Worm (Caenorhabditis elegans) whole organism, L3 larva: ENCODE data around the gene unc-78.

Experiments used
- R02D3.7 ChIP-seq: fragments of 150-350 bp; optimal IDR thresholded peaks from 2 replicates; lab custom pipeline; 2014; ENCODE audit warnings: missing biosample characterization, missing genetic modification characterization
- aly-2 ChIP-seq: fragments of 150-350 bp; optimal IDR thresholded peaks from 2 replicates; lab custom pipeline; 2014; ENCODE audit warnings: missing biosample characterization, missing genetic modification characterization
- ama-1 ChIP-seq: fragments of 150-350 bp; optimal IDR thresholded peaks from 2 replicates; lab custom pipeline; 2018
- ceh-16 ChIP-seq: sonication (generic microtip); optimal IDR thresholded peaks from 2 replicates; lab custom pipeline; 2017; ENCODE audit warnings: missing biosample characterization, missing genetic modification characterization
- ceh-82 ChIP-seq: fragments of 150-350 bp; optimal IDR thresholded peaks from 2 replicates; lab custom pipeline; 2014; ENCODE audit warnings: missing biosample characterization, missing genetic modification characterization
- ceh-9 ChIP-seq: sonication (generic microtip); optimal IDR thresholded peaks from 2 replicates; lab custom pipeline; 2018; ENCODE audit warnings: missing biosample characterization, missing genetic modification characterization
- egl-5 ChIP-seq: fragments of 150-350 bp; optimal IDR thresholded peaks from 2 replicates; lab custom pipeline; 2017; ENCODE audit warnings: missing biosample characterization, missing genetic modification reagents, missing genetic modification characterization, inconsistent platforms
- elt-1 ChIP-seq: fragments of 150-350 bp; optimal IDR thresholded peaks from 2 replicates; lab custom pipeline; 2014; ENCODE audit warnings: missing biosample characterization, missing genetic modification characterization
- elt-2 ChIP-seq: sonication (generic microtip); optimal IDR thresholded peaks from 2 replicates; lab custom pipeline; 2016; ENCODE audit warnings: missing genetic modification reagents, mild to moderate bottlenecking, missing genetic modification characterization, missing compliant biosample characterization
- fkh-10 ChIP-seq: sonication (generic microtip); optimal IDR thresholded peaks from 2 replicates; lab custom pipeline; 2017; ENCODE audit warnings: missing biosample characterization, missing genetic modification reagents, missing genetic modification characterization
- fkh-2 ChIP-seq: fragments of 150-350 bp; optimal IDR thresholded peaks from 2 replicates; lab custom pipeline; 2014; ENCODE audit warnings: missing biosample characterization, missing genetic modification reagents, missing genetic modification characterization
- fos-1 ChIP-seq: fragments of 150-350 bp; optimal IDR thresholded peaks from 2 replicates; lab custom pipeline; 2014; ENCODE audit warnings: missing biosample characterization, missing genetic modification characterization
- hmg-11 ChIP-seq: sonication (generic microtip); optimal IDR thresholded peaks from 2 replicates; lab custom pipeline; 2016; ENCODE audit warnings: missing genetic modification characterization, missing compliant biosample characterization
- jun-1 ChIP-seq: fragments of 150-350 bp; optimal IDR thresholded peaks from 2 replicates; lab custom pipeline; 2014; ENCODE audit warnings: missing biosample characterization, missing genetic modification reagents, missing genetic modification characterization
- lin-15B ChIP-seq: fragments of 150-350 bp; optimal IDR thresholded peaks from 2 replicates; lab custom pipeline; 2014; ENCODE audit warnings: missing biosample characterization, missing genetic modification characterization
- lin-39 ChIP-seq: fragments of 150-350 bp; optimal IDR thresholded peaks from 2 replicates; lab custom pipeline; 2018; ENCODE audit warnings: missing biosample characterization, missing genetic modification reagents, missing genetic modification characterization
- mdl-1 ChIP-seq: fragments of 150-350 bp; optimal IDR thresholded peaks from 2 replicates; lab custom pipeline; 2014; ENCODE audit warnings: missing biosample characterization, missing genetic modification characterization
- mml-1 ChIP-seq: fragments of 150-350 bp; sonication (generic microtip); optimal IDR thresholded peaks from 3 replicates; lab custom pipeline; 2014; ENCODE audit warnings: missing biosample characterization, missing genetic modification characterization
- nfya-1 ChIP-seq: sonication (generic microtip); optimal IDR thresholded peaks from 2 replicates; lab custom pipeline; 2017; ENCODE audit warnings: missing genetic modification characterization, mild to moderate bottlenecking, missing compliant biosample characterization, antibody characterized with exemption, moderate library complexity; ENCODE audit not compliant: insufficient read depth
- nhr-12 ChIP-seq: fragments of 150-350 bp; optimal IDR thresholded peaks from 2 replicates; lab custom pipeline; 2014; ENCODE audit warnings: missing biosample characterization, missing genetic modification characterization
- nhr-23 ChIP-seq: fragments of 150-350 bp; optimal IDR thresholded peaks from 2 replicates; lab custom pipeline; 2014; ENCODE audit warnings: missing biosample characterization, missing genetic modification reagents, missing genetic modification characterization
- nhr-237 ChIP-seq: fragments of 150-350 bp; optimal IDR thresholded peaks from 2 replicates; lab custom pipeline; 2014; ENCODE audit warnings: missing biosample characterization, missing genetic modification characterization
- nhr-25 ChIP-seq: sonication (generic microtip); optimal IDR thresholded peaks from 2 replicates; lab custom pipeline; 2017; ENCODE audit warnings: missing biosample characterization, missing genetic modification characterization
- nhr-43 ChIP-seq: sonication (generic microtip); optimal IDR thresholded peaks from 2 replicates; lab custom pipeline; 2016; ENCODE audit warnings: mild to moderate bottlenecking, missing genetic modification characterization, missing compliant biosample characterization; ENCODE audit not compliant: poor library complexity, severe bottlenecking
- nhr-67 ChIP-seq: fragments of 150-350 bp; optimal IDR thresholded peaks from 2 replicates; lab custom pipeline; 2014; ENCODE audit warnings: missing biosample characterization, missing genetic modification characterization
- nhr-77 ChIP-seq: fragments of 150-350 bp; optimal IDR thresholded peaks from 2 replicates; lab custom pipeline; 2014; ENCODE audit warnings: missing biosample characterization, missing genetic modification characterization
- pha-4 ChIP-seq: fragments of 150-350 bp; optimal IDR thresholded peaks from 2 replicates; lab custom pipeline; 2014; ENCODE audit warnings: missing biosample characterization, missing genetic modification reagents, missing genetic modification characterization
- pqm-1 ChIP-seq: fragments of 150-350 bp; optimal IDR thresholded peaks from 2 replicates; lab custom pipeline; 2017; ENCODE audit warnings: missing biosample characterization, missing genetic modification characterization, inconsistent platforms
- sea-2 ChIP-seq: fragments of 150-350 bp; sonication (generic microtip); optimal IDR thresholded peaks from 4 replicates; lab custom pipeline; 2014; ENCODE audit warnings: missing biosample characterization, missing genetic modification reagents, missing genetic modification characterization
- tbx-2 ChIP-seq: sonication (generic microtip); optimal IDR thresholded peaks from 2 replicates; lab custom pipeline; 2016; ENCODE audit warnings: mild to moderate bottlenecking, missing genetic modification characterization, missing compliant biosample characterization
- zag-1 ChIP-seq: fragments of 150-350 bp; optimal IDR thresholded peaks from 2 replicates; lab custom pipeline; 2014; ENCODE audit warnings: missing biosample characterization, missing genetic modification characterization
- ztf-11 ChIP-seq: fragments of 150-350 bp; optimal IDR thresholded peaks from 2 replicates; lab custom pipeline; 2014; ENCODE audit warnings: missing biosample characterization, missing genetic modification characterization
- ztf-4 ChIP-seq: fragments of 150-350 bp; optimal IDR thresholded peaks from 2 replicates; lab custom pipeline; 2014; ENCODE audit warnings: missing biosample characterization, missing genetic modification characterization

The unc-78 gene

DNA sequence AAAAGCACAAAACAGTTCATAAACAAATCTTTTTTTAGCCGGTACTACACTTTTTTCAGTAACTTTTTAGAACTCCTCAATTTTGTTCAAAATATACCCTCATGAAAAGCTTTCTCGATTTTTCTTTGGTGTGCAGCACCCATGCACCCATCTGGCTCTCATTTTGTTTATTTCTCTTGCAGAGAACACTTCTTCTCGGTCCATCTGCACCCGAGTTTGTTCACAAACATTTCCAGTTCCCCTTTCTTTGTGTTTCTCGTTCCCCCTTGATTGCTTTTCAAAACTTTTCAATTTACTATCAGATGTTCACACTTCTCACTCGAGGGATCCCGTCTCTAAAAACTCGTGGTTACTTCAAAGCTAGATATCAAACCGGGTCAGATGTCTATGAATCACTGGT lies 17.9 kb downstream of the unc-78 start, which contains the start of gene slcf-2:
Gene slcf-2 (plus strand): TSS at position 301 of the 400 bp plus-strand sequence.
- TF ChIP-seq elt-1 (tag; lab: Kevin White, UChicago) = no peak
- no peak for TF ChIP-seq nhr-237 (tag; lab: Kevin White, UChicago)
- TF ChIP-seq nhr-77 (tag; lab: Kevin White, UChicago) = no peak
- no peak for TF ChIP-seq fkh-2 (tag; lab: Kevin White, UChicago)
- TF ChIP-seq nhr-67 = no peak

ce11 chrX:3385362-3385761 lies 26.1 kb downstream of the unc-78 start, which contains the start of gene acp-1:
Gene acp-1, minus strand, starts transcription at chrX:3385462.
- TF ChIP-seq sea-2 (GFP tag; lab: Kevin White, UChicago) (no peak), pha-4 (tag; lab: Kevin White, UChicago) (no peak), nhr-12 (tag; lab: Kevin White, UChicago) (no peak), tbx-2 (tag; lab: Kevin White, UChicago) (no peak), mdl-1 (tag; lab: Kevin White, UChicago) (no peak), lin-15B (tag; lab: Kevin White, UChicago) (no peak), nhr-67 (no peak), fkh-2 (tag; lab: Kevin White, UChicago) (no peak), fkh-10 (GFP tag; lab: Kevin White, UChicago) (no peak), ceh-9 (tag; lab: Kevin White, UChicago) (no peak), elt-2 (no peak), nhr-25 (tag; lab: Kevin White, UChicago) (no peak), jun-1 (tag; lab: Kevin White, UChicago) (no peak), nhr-77 (tag; lab: Kevin White, UChicago) (no peak)
- TF ChIP-seq, all 47 proteins: peak for 0

ce11 chrX:3380167-3380566 lies 31.2 kb downstream of the unc-78 start, which contains the start of gene ZK563.7:
Gene ZK563.7, plus strand, starts transcription at chrX:3380467.
- TF ChIP-seq zag-1 (tag; lab: Kevin White, UChicago) (no peak), pha-4 (tag; lab: Kevin White, UChicago) (no peak), aly-2 (tag; lab: Kevin White, UChicago) (no peak), ceh-16 (tag; lab: Kevin White, UChicago) (no peak)

- TF ChIP-seq sea-2 (GFP tag; lab: Kevin White, UChicago) (no peak), ama-1 (no peak), lin-15B (tag; lab: Kevin White, UChicago) (peak; percentile 1), egl-5 (no peak), pha-4 (tag; lab: Kevin White, UChicago) (peak; percentile 19), ceh-9 (tag; lab: Kevin White, UChicago) (no peak), nhr-43 (tag; lab: Kevin White, UChicago) (peak; percentile 18), nhr-25 (tag; lab: Kevin White, UChicago) (peak; percentile 11), lin-39 (tag; lab: Kevin White, UChicago) (peak; percentile 23), elt-2 (peak; percentile 9), mml-1 (tag; lab: Kevin White, UChicago) (no peak), ztf-11 (tag; lab: Kevin White, UChicago) (no peak), nhr-23 (tag; lab: Kevin White, UChicago) (peak; percentile 11), nfya-1 (tag; lab: Kevin White, UChicago) (peak; percentile 22), pqm-1 (tag; lab: Kevin White, UChicago) (no peak), mdl-1 (tag; lab: Kevin White, UChicago) (no peak), ceh-82 (tag; lab: Kevin White, UChicago) (no peak), R02D3.7 (tag; lab: Kevin White, UChicago) (no peak), hmg-11 (peak; percentile 59)
Observed at ce11 chrX:3379114-3379513, 32.3 kb downstream of the unc-78 start, which contains the start of gene sorf-1. Gene sorf-1, minus strand, starts transcription at chrX:3379248.

ce11 chrX:3375320-3375719 lies 36.1 kb downstream of the unc-78 start:
- TF ChIP-seq mml-1 (tag; lab: Kevin White, UChicago) (no peak), mdl-1 (tag; lab: Kevin White, UChicago) (no peak), ztf-4 (no peak), sea-2 (GFP tag; lab: Kevin White, UChicago) (no peak), fos-1 (tag; lab: Kevin White, UChicago) (no peak)
